Fruit fly (Drosophila melanogaster) whole organism, wandering third instar larva: ENCODE data around the gene nol.

Experiments used
- Abd-B ChIP-seq: fragments of >200 bp; optimal IDR thresholded peaks from 2 replicates; lab custom pipeline; 2017; ENCODE audit warnings: missing biosample characterization, missing genetic modification characterization
- CG32264 ChIP-seq: fragments of 200-800 bp; sonication (Bioruptor generic); optimal IDR thresholded peaks from 2 replicates; lab custom pipeline; 2016; ENCODE audit warnings: missing biosample characterization, missing genetic modification characterization
- CG9705 ChIP-seq: fragments of 200-800 bp; sonication (Bioruptor generic); optimal IDR thresholded peaks from 2 replicates; lab custom pipeline; 2018; ENCODE audit warnings: missing biosample characterization, mild to moderate bottlenecking, missing genetic modification characterization
- CrebA ChIP-seq: fragments of 200-800 bp; sonication (Bioruptor generic); optimal IDR thresholded peaks from 2 replicates; lab custom pipeline; 2016; ENCODE audit warnings: missing biosample characterization, mild to moderate bottlenecking, missing genetic modification characterization, borderline replicate concordance
- Dfd ChIP-seq: fragments of >200 bp; optimal IDR thresholded peaks from 2 replicates; lab custom pipeline; 2017; ENCODE audit warnings: missing biosample characterization, missing genetic modification characterization
- Dif ChIP-seq: fragments of 200-275, 200-300 bp; sonication (Bioruptor generic); optimal IDR thresholded peaks from 2 replicates; lab custom pipeline; 2018; ENCODE audit warnings: missing biosample characterization, missing genetic modification characterization; ENCODE audit not compliant: partially characterized antibody
- HLH106 ChIP-seq: fragments of 200-800 bp; optimal IDR thresholded peaks from 3 replicates; lab custom pipeline; 2019; ENCODE audit warnings: missing biosample characterization, mild to moderate bottlenecking, missing genetic modification characterization, moderate library complexity
- Hnf4 ChIP-seq: fragments of 200-800 bp; sonication (Bioruptor generic); optimal IDR thresholded peaks from 2 replicates; lab custom pipeline; 2016; ENCODE audit warnings: missing biosample characterization, mild to moderate bottlenecking, missing genetic modification characterization
- Hr83 ChIP-seq: fragments of 200-300 bp; sonication (Bioruptor generic); optimal IDR thresholded peaks from 2 replicates; lab custom pipeline; 2016; ENCODE audit warnings: missing biosample characterization, mild to moderate bottlenecking, missing genetic modification characterization, moderate library complexity; ENCODE audit not compliant: poor library complexity, severe bottlenecking
- Jra ChIP-seq: sonication (Bioruptor generic); optimal IDR thresholded peaks from 2 replicates; lab custom pipeline; 2016; ENCODE audit warnings: missing biosample characterization, missing genetic modification characterization
- Mio ChIP-seq: sonication (Bioruptor generic); optimal IDR thresholded peaks from 2 replicates; lab custom pipeline; 2016; ENCODE audit warnings: missing biosample characterization, missing genetic modification characterization
- N ChIP-seq: fragments of >200 bp; optimal IDR thresholded peaks from 2 replicates; lab custom pipeline; 2018; ENCODE audit warnings: missing biosample characterization, missing external identifiers, missing genetic modification characterization
- OdsH ChIP-seq: fragments of 200-800 bp; sonication (Bioruptor generic); optimal IDR thresholded peaks from 2 replicates; lab custom pipeline; 2016; ENCODE audit warnings: missing biosample characterization, mild to moderate bottlenecking, missing genetic modification characterization
- Rel ChIP-seq, 2 experiments: fragments of 200-800 bp; sonication (Bioruptor generic) in 1 of 2; optimal IDR thresholded peaks; 2 replicates in 1 of 2; 3 replicates in 1 of 2; lab custom pipeline; 2016 to 2019; ENCODE audit warnings: mild to moderate bottlenecking in 2 of 2, missing biosample characterization in 2 of 2, missing genetic modification characterization in 2 of 2, moderate library complexity in 1 of 2
- br ChIP-seq: fragments of 200-800 bp; sonication (Bioruptor generic); optimal IDR thresholded peaks from 2 replicates; lab custom pipeline; 2016; ENCODE audit warnings: missing biosample characterization, missing genetic modification characterization
- brk ChIP-seq: fragments of 200-800 bp; sonication (Bioruptor generic); optimal IDR thresholded peaks from 2 replicates; lab custom pipeline; 2016; ENCODE audit warnings: missing biosample characterization, mild to moderate bottlenecking, missing genetic modification characterization
- dl ChIP-seq, 2 experiments: fragments of 175-275, 200-275 bp in 1 of 2; fragments of 200-275 bp in 1 of 2; sonication (Bioruptor generic); optimal IDR thresholded peaks; lab custom pipeline; 2018; ENCODE audit warnings: mild to moderate bottlenecking in 2 of 2, missing biosample characterization in 2 of 2, missing genetic modification characterization in 2 of 2, moderate library complexity in 2 of 2; ENCODE audit not compliant: partially characterized antibody in 2 of 2, insufficient read depth in 1 of 2
- dsf ChIP-seq: sonication (Bioruptor generic); optimal IDR thresholded peaks from 2 replicates; lab custom pipeline; 2016; ENCODE audit warnings: missing biosample characterization, missing genetic modification characterization, borderline replicate concordance
- foxo ChIP-seq, 2 experiments: fragments of 200-800 bp; sonication (Bioruptor generic); optimal IDR thresholded peaks; 2 replicates in 1 of 2; 3 replicates in 1 of 2; lab custom pipeline; 2016 to 2017; ENCODE audit warnings: missing biosample characterization in 2 of 2, missing genetic modification characterization in 2 of 2
- h ChIP-seq: fragments of 200-800 bp; sonication (Bioruptor generic); optimal IDR thresholded peaks from 3 replicates; lab custom pipeline; 2016; ENCODE audit warnings: missing biosample characterization, mild to moderate bottlenecking, missing genetic modification characterization
- lola ChIP-seq: fragments of >200 bp; optimal IDR thresholded peaks from 2 replicates; lab custom pipeline; 2017; ENCODE audit warnings: missing biosample characterization, missing genetic modification characterization
- psq ChIP-seq: fragments of 200-800 bp; sonication (Bioruptor generic); optimal IDR thresholded peaks from 3 replicates; lab custom pipeline; 2017; ENCODE audit warnings: missing biosample characterization, mild to moderate bottlenecking, missing genetic modification characterization, moderate library complexity
- rgr ChIP-seq: fragments of 200-800 bp; sonication (Bioruptor generic); optimal IDR thresholded peaks from 3 replicates; lab custom pipeline; 2016; ENCODE audit warnings: missing biosample characterization, mild to moderate bottlenecking, missing genetic modification characterization
- sage ChIP-seq: fragments of 200-800 bp; sonication (Bioruptor generic); optimal IDR thresholded peaks from 2 replicates; lab custom pipeline; 2016; ENCODE audit warnings: missing biosample characterization, mild to moderate bottlenecking, missing genetic modification characterization
- sv ChIP-seq: fragments of 200-800 bp; sonication (Bioruptor generic); optimal IDR thresholded peaks from 3 replicates; lab custom pipeline; 2016; ENCODE audit warnings: missing biosample characterization, missing genetic modification characterization
- tai ChIP-seq: sonication (Bioruptor generic); optimal IDR thresholded peaks from 2 replicates; lab custom pipeline; 2016; ENCODE audit warnings: missing biosample characterization, missing genetic modification characterization
- usp ChIP-seq: fragments of >200 bp; optimal IDR thresholded peaks from 2 replicates; lab custom pipeline; 2017; ENCODE audit warnings: missing biosample characterization, missing genetic modification characterization
- woc ChIP-seq: sonication (Bioruptor generic); optimal IDR thresholded peaks from 2 replicates; lab custom pipeline; 2016; ENCODE audit warnings: missing biosample characterization, mild to moderate bottlenecking, missing genetic modification characterization

nol gene

dm6 chr3L:11107432-11107831 is 23.2 kb upstream of the nol start, which contains the start of gene CG32073:
TSS of gene CG32073 (minus strand) at chr3L:11107582.
- no peak for TF ChIP-seq woc (GFP tag; lab: Kevin White, UChicago)
- TF ChIP-seq Rel (GFP tag; optimal IDR thresholded peaks at IDR 0.05; lab: Kevin White, UChicago), result no peak
- TF ChIP-seq Rel (tag; optimal IDR thresholded peaks at IDR 0.05; lab: Kevin White, UChicago), result no peak
- TF ChIP-seq Jra (GFP tag; lab: Kevin White, UChicago), result no peak
- no peak for TF ChIP-seq rgr
- no peak for TF ChIP-seq Abd-B
- no peak for TF ChIP-seq Mio (GFP tag; lab: Kevin White, UChicago)
- no peak for TF ChIP-seq usp (GFP tag; lab: Kevin White, UChicago)
- no peak for TF ChIP-seq sv (GFP tag; lab: Kevin White, UChicago)

dm6 chr3L:11107935-11108334 is 22.7 kb upstream of the nol start, which contains the start of gene CG12522:
TSS of gene CG12522 (plus strand) at chr3L:11108235.
- TF ChIP-seq sage (GFP tag; lab: Kevin White, UChicago), result no peak
- TF ChIP-seq Dif, result no peak
- TF ChIP-seq foxo (GFP tag; optimal IDR thresholded peaks at IDR 0.05; lab: Kevin White, UChicago), result no peak
- TF ChIP-seq Abd-B, result no peak
- TF ChIP-seq h (GFP tag; lab: Kevin White, UChicago), result no peak
- TF ChIP-seq, all 38 proteins: peak for 0

- TF ChIP-seq Abd-B, result no peak
- TF ChIP-seq tai (GFP tag; lab: Kevin White, UChicago), result no peak
- TF ChIP-seq Dfd, result no peak
- no peak for TF ChIP-seq sv (GFP tag; lab: Kevin White, UChicago)
- no peak for TF ChIP-seq CG32264 (GFP tag; lab: Kevin White, UChicago)
- TF ChIP-seq HLH106 (tag; lab: Kevin White, UChicago), result no peak
- no peak for TF ChIP-seq usp (GFP tag; lab: Kevin White, UChicago)
- TF ChIP-seq Hr83 (GFP tag; lab: Kevin White, UChicago), result no peak
- TF ChIP-seq dl (GFP tag; optimal IDR thresholded peaks at IDR 0.05; lab: Kevin White, UChicago; ENCODE audit: insufficient read depth in 1 of 2, partially characterized antibody in 2 of 2), result no peak
- no peak for TF ChIP-seq CG9705 (GFP tag; lab: Kevin White, UChicago)
- no peak for TF ChIP-seq psq (GFP tag; lab: Kevin White, UChicago)
- no peak for TF ChIP-seq N
- no peak for TF ChIP-seq dsf (GFP tag; lab: Kevin White, UChicago)
- no peak for TF ChIP-seq Dif
- no peak for TF ChIP-seq brk (GFP tag; lab: Kevin White, UChicago)
- no peak for TF ChIP-seq Jra (GFP tag; lab: Kevin White, UChicago)
- TF ChIP-seq rgr, result no peak
- no peak for TF ChIP-seq Mio (GFP tag; lab: Kevin White, UChicago)
These were observed 21.2 kb upstream of the nol start, which contains the start of the genes CG34012 and emei for dm6 chr3L:11109454-11109853. TSS of gene CG34012 (minus strand) at chr3L:11109505. TSS of gene emei (plus strand) at chr3L:11109690.

dm6 chr3L:11112427-11112826 is 18.2 kb upstream of the nol start:
- TF ChIP-seq brk (GFP tag; lab: Kevin White, UChicago) (no peak), h (GFP tag; lab: Kevin White, UChicago) (no peak), CG32264 (GFP tag; lab: Kevin White, UChicago) (no peak), CG9705 (GFP tag; lab: Kevin White, UChicago) (no peak), HLH106 (tag; lab: Kevin White, UChicago) (no peak), N (no peak), CrebA (GFP tag; lab: Kevin White, UChicago) (no peak), Mio (GFP tag; lab: Kevin White, UChicago) (no peak), lola (GFP tag; lab: Kevin White, UChicago) (no peak), OdsH (GFP tag; lab: Kevin White, UChicago) (no peak), psq (GFP tag; lab: Kevin White, UChicago) (no peak)

dm6 chr3L:11113198-11114197 is 17.1 kb upstream of the nol start, which contains the start of gene Sod1:
TSS of gene Sod1 (minus strand) at chr3L:11113740.
- TF ChIP-seq rgr (peak; percentile 19), Rel (GFP tag; optimal IDR thresholded peaks at IDR 0.05; lab: Kevin White, UChicago) (no peak), Rel (tag; optimal IDR thresholded peaks at IDR 0.05; lab: Kevin White, UChicago) (peak; percentile 79), Hnf4 (peak; percentile 89), lola (GFP tag; lab: Kevin White, UChicago) (peak; percentile 6), CG32264 (GFP tag; lab: Kevin White, UChicago) (no peak), Hr83 (GFP tag; lab: Kevin White, UChicago) (peak; percentile 26), br (GFP tag; lab: Kevin White, UChicago) (peak; percentile 32), Jra (GFP tag; lab: Kevin White, UChicago) (no peak)
